Fruit fly (Drosophila melanogaster): ENCODE measurements around the gene Top2.

Top2 gene

dm6 chr2L:19441791-19442190 is 11.5 kb downstream of the Top2 start, which contains the start of gene RanGAP:
Gene RanGAP, plus strand, starts transcription at chr2L:19441959.
- TF ChIP-seq ttk (optimal IDR thresholded peaks at IDR 0.05), result no peak
- TF ChIP-seq psq (optimal IDR thresholded peaks at IDR 0.05), result no peak
- TF ChIP-seq insv (optimal IDR thresholded peaks at IDR 0.05), result no peak
- TF ChIP-seq Myc (optimal IDR thresholded peaks at IDR 0.05), result no peak
- TF ChIP-seq h (optimal IDR thresholded peaks at IDR 0.05), result no peak
- TF ChIP-seq Sin3A (optimal IDR thresholded peaks at IDR 0.05), result no peak

- TF ChIP-seq Sin3A (optimal IDR thresholded peaks at IDR 0.05) (no peak), h (optimal IDR thresholded peaks at IDR 0.05) (no peak), insv (optimal IDR thresholded peaks at IDR 0.05) (no peak), psq (optimal IDR thresholded peaks at IDR 0.05) (no peak), Myc (optimal IDR thresholded peaks at IDR 0.05) (no peak), ttk (optimal IDR thresholded peaks at IDR 0.05) (no peak)
Measured at dm6 chr2L:19441339-19441738, 12.0 kb downstream of the Top2 start.

- TF ChIP-seq ttk (optimal IDR thresholded peaks at IDR 0.05), result no peak
- no peak for TF ChIP-seq insv (optimal IDR thresholded peaks at IDR 0.05)
- no peak for TF ChIP-seq psq (optimal IDR thresholded peaks at IDR 0.05)
- TF ChIP-seq h (optimal IDR thresholded peaks at IDR 0.05), result no peak
- TF ChIP-seq Myc (optimal IDR thresholded peaks at IDR 0.05), result no peak
- no peak for TF ChIP-seq Sin3A (optimal IDR thresholded peaks at IDR 0.05)
Measured at dm6 chr2L:19440732-19441131, 12.6 kb downstream of the Top2 start.

dm6 chr2L:19440285-19440684 is 13.0 kb downstream of the Top2 start:
- TF ChIP-seq Sin3A (optimal IDR thresholded peaks at IDR 0.05) (no peak), ttk (optimal IDR thresholded peaks at IDR 0.05) (no peak), Myc (optimal IDR thresholded peaks at IDR 0.05) (no peak), h (optimal IDR thresholded peaks at IDR 0.05) (no peak), insv (optimal IDR thresholded peaks at IDR 0.05) (no peak), psq (optimal IDR thresholded peaks at IDR 0.05) (no peak)

DNA sequence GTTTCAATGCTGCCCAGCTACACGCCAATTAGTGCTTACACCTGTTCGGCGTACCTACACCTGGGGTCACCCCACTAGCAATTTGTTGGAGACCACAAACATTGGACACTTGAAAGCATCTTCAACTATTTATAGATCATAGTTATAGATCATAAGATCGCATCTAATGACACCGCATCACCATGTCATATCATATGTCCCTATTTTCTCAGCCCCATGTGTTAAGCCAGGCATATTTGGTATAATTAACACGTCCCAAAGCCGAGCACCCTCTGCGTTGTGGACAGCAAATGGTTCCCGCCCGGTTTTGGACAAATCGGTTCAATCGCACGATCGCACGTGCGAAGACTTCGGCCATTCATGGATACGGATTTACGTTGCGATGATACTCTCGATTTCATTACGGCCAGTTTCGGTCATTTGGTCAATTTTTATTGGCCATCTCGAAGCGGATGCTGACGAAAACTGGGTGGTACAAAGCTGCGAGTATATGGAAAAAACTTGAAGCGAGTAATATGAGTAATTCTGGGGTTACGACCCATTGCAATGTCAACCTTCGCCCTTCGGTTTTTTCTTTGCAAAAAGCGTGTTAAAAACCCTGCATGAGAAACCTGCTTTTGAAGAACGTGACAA is 13.6 kb downstream of the Top2 start:
- TF ChIP-seq h (optimal IDR thresholded peaks at IDR 0.05), result no peak
- TF ChIP-seq psq (optimal IDR thresholded peaks at IDR 0.05), result no peak
- TF ChIP-seq insv (optimal IDR thresholded peaks at IDR 0.05), result no peak
- TF ChIP-seq ttk (optimal IDR thresholded peaks at IDR 0.05), result no peak

dm6 chr2L:19438685-19439597 is 14.3 kb downstream of the Top2 start:
- no peak for TF ChIP-seq Myc (optimal IDR thresholded peaks at IDR 0.05)
- TF ChIP-seq ttk (optimal IDR thresholded peaks at IDR 0.05), result no peak
- TF ChIP-seq h (optimal IDR thresholded peaks at IDR 0.05), result no peak
- TF ChIP-seq psq (optimal IDR thresholded peaks at IDR 0.05), result no peak
- no peak for TF ChIP-seq insv (optimal IDR thresholded peaks at IDR 0.05)
- no peak for TF ChIP-seq Sin3A (optimal IDR thresholded peaks at IDR 0.05)

DNA sequence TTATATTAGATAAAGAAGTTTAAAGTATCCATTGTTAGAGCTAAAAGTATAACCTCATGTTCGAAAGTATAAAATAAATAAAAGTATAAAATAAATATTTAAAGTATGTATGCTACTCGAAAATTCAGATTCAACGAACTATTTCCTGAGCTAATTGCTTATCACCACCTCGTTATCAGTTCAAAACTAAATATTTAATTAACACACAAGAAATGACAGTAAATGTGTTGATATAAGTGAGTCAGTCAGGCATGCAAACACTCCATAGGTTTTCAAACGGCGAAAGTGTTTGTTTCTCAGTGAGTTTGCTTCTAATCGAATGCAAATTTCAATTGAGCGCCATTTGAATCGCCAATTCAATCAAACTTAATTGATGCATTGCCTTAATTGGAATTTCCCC is 19.0 kb downstream of the Top2 start:
- TF ChIP-seq h (optimal IDR thresholded peaks at IDR 0.05) (no peak), psq (optimal IDR thresholded peaks at IDR 0.05) (no peak), Myc (optimal IDR thresholded peaks at IDR 0.05) (no peak), insv (optimal IDR thresholded peaks at IDR 0.05) (no peak), ttk (optimal IDR thresholded peaks at IDR 0.05) (no peak), Sin3A (optimal IDR thresholded peaks at IDR 0.05) (no peak)

DNA sequence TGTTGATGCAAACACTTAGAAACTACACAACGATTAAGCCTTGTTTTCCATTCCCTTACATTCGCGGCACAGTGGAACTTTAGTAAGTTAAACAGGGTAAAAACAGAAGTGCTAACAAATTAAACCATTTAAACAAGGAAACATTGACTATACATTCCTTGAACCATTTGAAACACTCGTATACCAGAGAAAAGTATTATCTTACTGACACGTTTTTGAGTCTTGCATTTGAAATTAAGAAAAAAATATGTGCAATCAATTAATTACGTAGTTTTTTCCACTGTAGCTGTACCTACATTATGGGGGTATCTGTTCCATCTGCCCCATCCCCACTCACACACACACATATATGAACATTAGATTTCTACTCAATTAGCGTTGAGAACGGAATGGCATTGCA is 20.0 kb downstream of the Top2 start:
- TF ChIP-seq h (optimal IDR thresholded peaks at IDR 0.05), result no peak
- TF ChIP-seq psq (optimal IDR thresholded peaks at IDR 0.05), result no peak
- no peak for TF ChIP-seq Sin3A (optimal IDR thresholded peaks at IDR 0.05)
- TF ChIP-seq insv (optimal IDR thresholded peaks at IDR 0.05), result no peak
- TF ChIP-seq Myc (optimal IDR thresholded peaks at IDR 0.05), result no peak
- TF ChIP-seq ttk (optimal IDR thresholded peaks at IDR 0.05), result no peak

dm6 chr2L:19432424-19433015 is 20.8 kb downstream of the Top2 start, which contains the start of gene Rab9:
Gene Rab9, plus strand, starts transcription at chr2L:19432574.
- no peak for TF ChIP-seq psq (optimal IDR thresholded peaks at IDR 0.05)
- TF ChIP-seq ttk (optimal IDR thresholded peaks at IDR 0.05), result no peak
- no peak for TF ChIP-seq Myc (optimal IDR thresholded peaks at IDR 0.05)
- TF ChIP-seq insv (optimal IDR thresholded peaks at IDR 0.05), result no peak
- no peak for TF ChIP-seq Sin3A (optimal IDR thresholded peaks at IDR 0.05)
- no peak for TF ChIP-seq h (optimal IDR thresholded peaks at IDR 0.05)

DNA sequence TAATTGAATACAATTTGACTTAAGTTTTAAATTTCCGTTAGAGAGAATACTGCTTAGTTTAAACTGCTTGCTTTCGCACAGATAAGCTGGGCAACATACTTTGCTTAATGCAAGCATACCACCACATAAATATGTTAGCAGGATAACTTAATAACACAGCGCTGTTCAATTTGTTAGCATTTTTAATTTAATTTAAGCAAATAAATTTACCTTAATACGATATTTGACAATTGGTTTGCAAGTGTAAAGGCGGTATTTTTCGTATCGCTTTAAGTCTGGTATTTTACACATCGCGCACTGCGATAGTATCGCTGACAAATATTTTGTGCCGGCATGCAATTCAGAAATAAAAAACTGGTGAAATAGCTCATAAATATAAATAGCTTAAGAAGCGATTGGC is 22.9 kb downstream of the Top2 start, which contains the start of gene RtcB:
RtcB (plus strand) TSS at position 301 of the 400 bp plus-strand sequence.
- TF ChIP-seq ttk (optimal IDR thresholded peaks at IDR 0.05) (no peak), h (optimal IDR thresholded peaks at IDR 0.05) (no peak), insv (optimal IDR thresholded peaks at IDR 0.05) (no peak), Myc (optimal IDR thresholded peaks at IDR 0.05) (no peak), psq (optimal IDR thresholded peaks at IDR 0.05) (no peak), Sin3A (optimal IDR thresholded peaks at IDR 0.05) (no peak)

- TF ChIP-seq ttk (optimal IDR thresholded peaks at IDR 0.05) (no peak), psq (optimal IDR thresholded peaks at IDR 0.05) (no peak), h (optimal IDR thresholded peaks at IDR 0.05) (no peak), Myc (optimal IDR thresholded peaks at IDR 0.05) (no peak), insv (optimal IDR thresholded peaks at IDR 0.05) (no peak), Sin3A (optimal IDR thresholded peaks at IDR 0.05) (no peak)
Measured at dm6 chr2L:19429731-19430130, 23.6 kb downstream of the Top2 start.

DNA sequence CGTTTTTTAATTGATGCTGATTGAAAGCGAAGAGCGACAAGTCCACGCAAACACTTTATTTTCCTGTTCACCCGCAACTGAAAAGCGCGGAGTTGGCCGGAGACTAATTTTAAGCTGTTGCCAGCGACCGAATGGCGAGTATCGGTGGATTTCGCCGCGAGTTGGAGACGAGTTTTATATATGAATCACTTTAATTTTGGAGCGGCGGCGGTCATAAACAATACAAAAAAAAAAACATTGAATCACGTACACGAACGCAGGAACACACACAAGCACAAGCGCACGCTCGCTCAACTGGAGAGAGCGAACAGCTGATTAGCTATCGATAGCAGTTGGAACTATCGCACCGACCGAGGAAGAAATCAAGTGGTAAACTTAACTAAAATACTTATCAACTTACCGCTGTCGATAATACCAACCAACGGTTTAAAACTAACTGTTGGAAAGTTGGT is 26.9 kb downstream of the Top2 start, which contains the start of gene Pax:
Pax (minus strand) TSS at position 267 of the 452 bp plus-strand sequence.
- TF ChIP-seq Myc (optimal IDR thresholded peaks at IDR 0.05), result no peak
- no peak for TF ChIP-seq psq (optimal IDR thresholded peaks at IDR 0.05)
- no peak for TF ChIP-seq Sin3A (optimal IDR thresholded peaks at IDR 0.05)
- no peak for TF ChIP-seq h (optimal IDR thresholded peaks at IDR 0.05)
- TF ChIP-seq ttk (optimal IDR thresholded peaks at IDR 0.05), result no peak
- no peak for TF ChIP-seq insv (optimal IDR thresholded peaks at IDR 0.05)
